Worm (Caenorhabditis elegans) whole organism, L1 larva: ENCODE results near the gene apc-10.

ENCODE experiments used
- F16B12.6 ChIP-seq: fragments of 150-350 bp; optimal IDR thresholded peaks from 2 replicates; lab custom pipeline; 2014; ENCODE audit warnings: missing biosample characterization, missing genetic modification characterization
- aha-1 ChIP-seq: fragments of 150-350 bp; optimal IDR thresholded peaks from 2 replicates; lab custom pipeline; 2014; ENCODE audit warnings: missing biosample characterization, missing genetic modification characterization
- aly-2 ChIP-seq: fragments of 150-350 bp; optimal IDR thresholded peaks from 2 replicates; lab custom pipeline; 2014; ENCODE audit warnings: missing biosample characterization, missing genetic modification characterization
- ama-1 ChIP-seq: fragments of 150-350 bp; optimal IDR thresholded peaks from 2 replicates; lab custom pipeline; 2014
- blmp-1 ChIP-seq: fragments of 150-350 bp; optimal IDR thresholded peaks from 2 replicates; lab custom pipeline; 2014; ENCODE audit warnings: missing biosample characterization, missing genetic modification characterization
- ceh-63 ChIP-seq: fragments of 200-800 bp; sonication (Bioruptor generic); optimal IDR thresholded peaks from 2 replicates; lab custom pipeline; 2018; ENCODE audit warnings: mild to moderate bottlenecking, missing genetic modification characterization, missing compliant biosample characterization
- ceh-8 ChIP-seq: fragments of 200-800 bp; sonication (Bioruptor generic); optimal IDR thresholded peaks from 2 replicates; lab custom pipeline; 2018; ENCODE audit warnings: mild to moderate bottlenecking, missing genetic modification characterization, moderate library complexity, missing compliant biosample characterization
- ces-1 ChIP-seq: fragments of 150-350 bp; optimal IDR thresholded peaks from 2 replicates; lab custom pipeline; 2014; ENCODE audit warnings: missing biosample characterization, missing genetic modification reagents, missing genetic modification characterization
- dpl-1 ChIP-seq, 3 experiments: fragments of 150-350 bp in 2 of 3; sonication (generic microtip) in 1 of 3; optimal IDR thresholded peaks; 2 replicates each; lab custom pipeline; 2014 to 2017; ENCODE audit warnings: missing biosample characterization in 3 of 3, missing genetic modification characterization in 3 of 3, missing genetic modification reagents in 3 of 3
- dsc-1 ChIP-seq: sonication (generic microtip); optimal IDR thresholded peaks from 2 replicates; lab custom pipeline; 2016; ENCODE audit warnings: mild to moderate bottlenecking, missing genetic modification characterization, missing compliant biosample characterization
- efl-3 ChIP-seq: fragments of 200-800 bp; sonication (Bioruptor generic); optimal IDR thresholded peaks from 2 replicates; lab custom pipeline; 2018; ENCODE audit warnings: mild to moderate bottlenecking, missing genetic modification characterization, missing compliant biosample characterization
- egl-13 ChIP-seq: sonication (generic microtip); optimal IDR thresholded peaks from 2 replicates; lab custom pipeline; 2016; ENCODE audit warnings: missing genotype, missing genetic modification reagents, missing genetic modification characterization, missing compliant biosample characterization
- egl-27 ChIP-seq, 2 experiments: fragments of 150-350 bp in 1 of 2; sonication (generic microtip); optimal IDR thresholded peaks; 3 replicates each; lab custom pipeline; 2017 to 2018; ENCODE audit warnings: missing biosample characterization in 2 of 2, missing genetic modification characterization in 2 of 2, missing genetic modification reagents in 2 of 2
- elt-2 ChIP-seq: sonication (generic microtip); optimal IDR thresholded peaks from 2 replicates; lab custom pipeline; 2016; ENCODE audit warnings: missing genetic modification characterization, mild to moderate bottlenecking, inconsistent platforms, missing compliant biosample characterization, missing genetic modification reagents
- elt-3 ChIP-seq, 6 experiments: fragments of 150-350 bp in 1 of 6; sonication (generic microtip); optimal IDR thresholded peaks; 2 replicates each; lab custom pipeline; 2017 to 2018; ENCODE audit warnings: missing biosample characterization in 6 of 6, missing genetic modification characterization in 6 of 6, inconsistent platforms in 1 of 6
- ets-5 ChIP-seq: fragments of 200-800 bp; sonication (Bioruptor generic); IDR thresholded peaks from 2 replicates; pipeline ENCODE4 v1.3.6; 2022; ENCODE audit warnings: missing genetic modification characterization, missing compliant biosample characterization
- fkh-8 ChIP-seq: sonication (generic microtip); optimal IDR thresholded peaks from 2 replicates; lab custom pipeline; 2016; ENCODE audit warnings: mild to moderate bottlenecking, missing genetic modification characterization, missing compliant biosample characterization
- grh-1 ChIP-seq: fragments of 200-800 bp; sonication (Bioruptor generic); IDR thresholded peaks from 2 replicates; pipeline ENCODE4 v1.3.6; 2022; ENCODE audit warnings: missing genetic modification reagents, missing genetic modification characterization, missing compliant biosample characterization
- lin-13 ChIP-seq: fragments of 150-350 bp; optimal IDR thresholded peaks from 2 replicates; lab custom pipeline; 2014; ENCODE audit warnings: missing biosample characterization, missing genetic modification reagents, missing genetic modification characterization
- lin-14 ChIP-seq: fragments of 200-800 bp; sonication (Bioruptor generic); optimal IDR thresholded peaks from 2 replicates; lab custom pipeline; 2018; ENCODE audit warnings: mild to moderate bottlenecking, missing genetic modification characterization, moderate library complexity, missing compliant biosample characterization
- lin-15B ChIP-seq: fragments of 150-350 bp; sonication (generic microtip); optimal IDR thresholded peaks from 3 replicates; lab custom pipeline; 2014; ENCODE audit warnings: missing biosample characterization, missing genetic modification characterization
- lin-35 ChIP-seq, 2 experiments: fragments of 150-350 bp; optimal IDR thresholded peaks; 2 replicates each; lab custom pipeline; 2014; ENCODE audit warnings: missing biosample characterization in 2 of 2, missing genetic modification characterization in 2 of 2, missing genetic modification reagents in 2 of 2
- lsy-2 ChIP-seq, 2 experiments: fragments of 150-350 bp; optimal IDR thresholded peaks; 2 replicates each; lab custom pipeline; 2014; ENCODE audit warnings: missing biosample characterization in 2 of 2, missing genetic modification characterization in 2 of 2
- mdl-1 ChIP-seq, 2 experiments: fragments of 150-350 bp; optimal IDR thresholded peaks; 2 replicates each; lab custom pipeline; 2014 to 2017; ENCODE audit warnings: missing biosample characterization in 2 of 2, missing genetic modification characterization in 2 of 2, inconsistent platforms in 1 of 2
- nhr-20 ChIP-seq: sonication (generic microtip); optimal IDR thresholded peaks from 2 replicates; lab custom pipeline; 2016; ENCODE audit warnings: mild to moderate bottlenecking, missing genetic modification characterization, missing compliant biosample characterization
- nhr-76 ChIP-seq: sonication (generic microtip); optimal IDR thresholded peaks from 2 replicates; lab custom pipeline; 2017; ENCODE audit warnings: missing biosample characterization, missing genetic modification characterization
- nhr-84 ChIP-seq: sonication (generic microtip); optimal IDR thresholded peaks from 2 replicates; lab custom pipeline; 2017; ENCODE audit warnings: missing biosample characterization, missing genetic modification characterization
- nhr-85 ChIP-seq: sonication (generic microtip); peaks from one replicate; lab custom pipeline; 2016; ENCODE audit warnings: missing genetic modification characterization, inconsistent platforms, missing compliant biosample characterization
- pax-3 ChIP-seq: fragments of 200-800 bp; sonication (Bioruptor generic); optimal IDR thresholded peaks from 2 replicates; lab custom pipeline; 2018; ENCODE audit warnings: mild to moderate bottlenecking, missing genetic modification characterization, moderate library complexity, missing compliant biosample characterization
- rnt-1 ChIP-seq: sonication (generic microtip); optimal IDR thresholded peaks from 2 replicates; lab custom pipeline; 2016; ENCODE audit warnings: mild to moderate bottlenecking, missing genetic modification characterization, moderate library complexity, missing compliant biosample characterization
- snpc-4 ChIP-seq: fragments of 150-350 bp; optimal IDR thresholded peaks from 2 replicates; lab custom pipeline; 2014; ENCODE audit warnings: missing biosample characterization, missing genetic modification characterization
- snu-23 ChIP-seq: sonication (generic microtip); optimal IDR thresholded peaks from 2 replicates; lab custom pipeline; 2016; ENCODE audit warnings: missing genetic modification characterization, missing compliant biosample characterization
- sup-37 ChIP-seq: fragments of 200-800 bp; sonication (Bioruptor generic); optimal IDR thresholded peaks from 2 replicates; lab custom pipeline; 2018; ENCODE audit warnings: mild to moderate bottlenecking, missing genetic modification characterization, missing compliant biosample characterization
- tlp-1 ChIP-seq: fragments of 150-350 bp; optimal IDR thresholded peaks from 2 replicates; lab custom pipeline; 2014; ENCODE audit warnings: missing biosample characterization, missing genetic modification characterization
- vab-15 ChIP-seq: sonication (generic microtip); optimal IDR thresholded peaks from 2 replicates; lab custom pipeline; 2017; ENCODE audit warnings: missing genotype, mild to moderate bottlenecking, missing genetic modification characterization, missing compliant biosample characterization
- zag-1 ChIP-seq: fragments of 150-350 bp; optimal IDR thresholded peaks from 2 replicates; lab custom pipeline; 2014; ENCODE audit warnings: missing biosample characterization, missing genetic modification characterization
- ztf-4 ChIP-seq: fragments of 150-350 bp; optimal IDR thresholded peaks from 2 replicates; lab custom pipeline; 2014; ENCODE audit warnings: missing biosample characterization, missing genetic modification characterization

The apc-10 gene

ce11 chrV:10393708-10394107 is 32.4 kb downstream of the apc-10 start:
- TF ChIP-seq ceh-63 (GFP tag; lab: Kevin White, UChicago), result peak; percentile 36
- no peak for TF ChIP-seq nhr-84 (tag; lab: Kevin White, UChicago)
- TF ChIP-seq ets-5 (GFP tag; lab: Robert Waterston, UW), result no peak

DNA sequence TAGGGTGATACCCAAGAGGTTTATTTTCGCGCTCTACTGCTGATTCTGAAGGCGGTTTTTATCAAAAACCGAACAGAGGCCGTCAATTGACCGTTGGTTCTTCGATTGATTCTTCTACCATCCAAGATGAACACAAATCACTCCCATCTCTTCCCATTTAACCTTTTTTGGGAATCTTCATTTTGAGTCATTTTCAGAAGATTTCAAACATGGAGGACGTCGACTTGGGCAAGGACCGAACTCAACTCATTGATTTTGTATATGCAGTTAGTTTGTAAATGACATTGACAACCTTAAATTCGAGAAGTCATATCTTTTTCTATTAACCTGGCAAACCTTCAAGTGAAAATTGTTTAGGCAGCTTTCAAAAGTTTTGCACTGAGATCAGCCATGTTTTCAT is 37.8 kb downstream of the apc-10 start, which contains the start of gene AC3.5:
Gene AC3.5 (plus strand): TSS at position 210 of the 400 bp plus-strand sequence.
- TF ChIP-seq vab-15 (tag; lab: Kevin White, UChicago) (no peak), nhr-85 (tag; lab: Kevin White, UChicago) (peak; percentile 61)
- TF ChIP-seq, all 84 proteins: peak for 1

- TF ChIP-seq lsy-2 (tag; optimal IDR thresholded peaks at IDR 0.05; lab: Kevin White, UChicago) (peak in 1 of 2 experiments; percentile 5), blmp-1 (tag; lab: Kevin White, UChicago) (peak; percentile 29), lin-35 (GFP tag; optimal IDR thresholded peaks at IDR 0.05; lab: Kevin White, UChicago) (no peak), elt-3 (tag; optimal IDR thresholded peaks at IDR 0.05; lab: Kevin White, UChicago) (peak; percentile 47 to 85 (median 66)), ama-1 (lab: Kevin White, UChicago) (no peak), nhr-20 (peak; percentile 35), dpl-1 (GFP tag; optimal IDR thresholded peaks at IDR 0.05; lab: Kevin White, UChicago) (no peak), nhr-85 (tag; lab: Kevin White, UChicago) (peak; percentile 86), sup-37 (GFP tag; lab: Kevin White, UChicago) (no peak), ztf-4 (tag; lab: Kevin White, UChicago) (no peak), snpc-4 (tag; lab: Kevin White, UChicago) (no peak), lin-14 (GFP tag; lab: Kevin White, UChicago) (peak; percentile 57), grh-1 (GFP tag; lab: Robert Waterston, UW) (peak; percentile 32; the same call in 1 of the 2 replicates), mdl-1 (tag; optimal IDR thresholded peaks at IDR 0.05; lab: Kevin White, UChicago) (no peak), aha-1 (tag; lab: Kevin White, UChicago) (no peak)
These were observed 38.7 kb downstream of the apc-10 start for ce11 chrV:10387412-10387811.

ce11 chrV:10383950-10384349 is 42.2 kb downstream of the apc-10 start, which contains the start of gene spe-10:
spe-10 (plus strand) TSS chrV:10384250.
- TF ChIP-seq fkh-8 (no peak), zag-1 (tag; lab: Kevin White, UChicago) (no peak), elt-2 (tag; lab: Kevin White, UChicago) (no peak), lin-13 (no peak), snu-23 (GFP tag; lab: Kevin White, UChicago) (no peak), egl-13 (tag; lab: Kevin White, UChicago) (no peak)

DNA sequence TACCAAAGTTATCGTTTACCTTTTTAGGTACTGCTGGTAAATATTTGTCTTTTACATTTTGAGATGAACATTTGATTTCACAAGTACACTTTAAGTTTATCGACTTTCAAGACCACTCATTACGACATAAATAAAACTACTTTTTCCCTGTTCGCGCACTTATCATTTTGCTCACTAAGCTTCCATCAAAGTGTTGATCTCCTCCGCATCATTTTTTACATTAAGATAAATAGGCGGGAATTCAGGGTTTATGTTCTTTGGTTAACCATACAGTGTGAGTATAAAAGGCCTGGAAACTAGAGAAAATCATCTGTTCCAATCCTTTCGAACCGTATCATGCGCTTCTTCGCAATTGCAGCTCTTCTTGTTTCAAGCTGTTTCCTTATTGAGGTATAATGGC is 44.0 kb downstream of the apc-10 start, which contains the start of gene pqn-2:
Gene pqn-2 (plus strand): TSS at position 301 of the 400 bp plus-strand sequence.
- no peak for TF ChIP-seq aly-2 (tag; lab: Kevin White, UChicago)
- TF ChIP-seq dsc-1 (tag; lab: Kevin White, UChicago), result no peak
- TF ChIP-seq rnt-1, result no peak
- TF ChIP-seq nhr-76, result no peak
- TF ChIP-seq pax-3 (tag; lab: Kevin White, UChicago), result no peak
- no peak for TF ChIP-seq lin-15B (tag; lab: Kevin White, UChicago)

ce11 chrV:10381726-10382125 is 44.4 kb downstream of the apc-10 start, which contains the start of gene abu-1:
abu-1 (minus strand) TSS chrV:10381826.
- no peak for TF ChIP-seq ceh-8 (GFP tag; lab: Kevin White, UChicago)
- TF ChIP-seq ces-1 (GFP tag; lab: Kevin White, UChicago), result no peak
- TF ChIP-seq egl-27 (tag; optimal IDR thresholded peaks at IDR 0.05; lab: Kevin White, UChicago), result no peak
- TF ChIP-seq tlp-1 (tag; lab: Kevin White, UChicago), result no peak
- no peak for TF ChIP-seq F16B12.6 (tag; lab: Kevin White, UChicago)
- no peak for TF ChIP-seq efl-3
